Worm (Caenorhabditis elegans) whole organism, L1 larva: Measurements from ENCODE around the gene spt-5.

Source experiments
- C04F5.9 ChIP-seq: sonication (generic microtip); optimal IDR thresholded peaks from 2 replicates; lab custom pipeline; 2016; ENCODE audit warnings: missing genetic modification characterization, missing compliant biosample characterization
- F16B12.6 ChIP-seq: fragments of 150-350 bp; optimal IDR thresholded peaks from 2 replicates; lab custom pipeline; 2014; ENCODE audit warnings: missing biosample characterization, missing genetic modification characterization
- Y116A8C.19 ChIP-seq: sonication (generic microtip); optimal IDR thresholded peaks from 2 replicates; lab custom pipeline; 2016; ENCODE audit warnings: missing compliant biosample characterization, missing genetic modification characterization, borderline replicate concordance
- aha-1 ChIP-seq: fragments of 150-350 bp; optimal IDR thresholded peaks from 2 replicates; lab custom pipeline; 2014; ENCODE audit warnings: missing biosample characterization, missing genetic modification characterization
- aly-2 ChIP-seq: fragments of 150-350 bp; optimal IDR thresholded peaks from 2 replicates; lab custom pipeline; 2014; ENCODE audit warnings: missing biosample characterization, missing genetic modification characterization
- ceh-63 ChIP-seq: fragments of 200-800 bp; sonication (Bioruptor generic); optimal IDR thresholded peaks from 2 replicates; lab custom pipeline; 2018; ENCODE audit warnings: mild to moderate bottlenecking, missing genetic modification characterization, missing compliant biosample characterization
- ceh-82 ChIP-seq, 3 experiments: fragments of 150-350 bp in 1 of 3; sonication (generic microtip) in 2 of 3; optimal IDR thresholded peaks; 2 replicates each; lab custom pipeline; 2014 to 2017; ENCODE audit warnings: missing biosample characterization in 3 of 3, missing genetic modification characterization in 3 of 3
- ceh-88 ChIP-seq: fragments of 200-800 bp; sonication (Bioruptor generic); IDR thresholded peaks from 2 replicates; pipeline ENCODE4 v1.3.6; 2022; ENCODE audit warnings: missing genetic modification characterization, missing compliant biosample characterization
- dpl-1 ChIP-seq, 3 experiments: fragments of 150-350 bp in 2 of 3; sonication (generic microtip) in 1 of 3; optimal IDR thresholded peaks; 2 replicates each; lab custom pipeline; 2014 to 2017; ENCODE audit warnings: missing biosample characterization in 3 of 3, missing genetic modification characterization in 3 of 3, missing genetic modification reagents in 3 of 3
- dsc-1 ChIP-seq: sonication (generic microtip); optimal IDR thresholded peaks from 2 replicates; lab custom pipeline; 2016; ENCODE audit warnings: mild to moderate bottlenecking, missing genetic modification characterization, missing compliant biosample characterization
- efl-1 ChIP-seq, 4 experiments: fragments of 150-350 bp; optimal IDR thresholded peaks in 3 of 4; peaks in 1 of 4; 1 replicate in 1 of 4; 2 replicates in 3 of 4; lab custom pipeline; 2014; ENCODE audit warnings: missing biosample characterization in 2 of 4, missing genetic modification characterization in 2 of 4, missing genetic modification reagents in 2 of 4
- efl-3 ChIP-seq: fragments of 200-800 bp; sonication (Bioruptor generic); optimal IDR thresholded peaks from 2 replicates; lab custom pipeline; 2018; ENCODE audit warnings: mild to moderate bottlenecking, missing genetic modification characterization, missing compliant biosample characterization
- elt-2 ChIP-seq: sonication (generic microtip); optimal IDR thresholded peaks from 2 replicates; lab custom pipeline; 2016; ENCODE audit warnings: missing genetic modification characterization, mild to moderate bottlenecking, inconsistent platforms, missing compliant biosample characterization, missing genetic modification reagents
- elt-3 ChIP-seq, 6 experiments: fragments of 150-350 bp in 1 of 6; sonication (generic microtip); optimal IDR thresholded peaks; 2 replicates each; lab custom pipeline; 2017 to 2018; ENCODE audit warnings: missing biosample characterization in 6 of 6, missing genetic modification characterization in 6 of 6, inconsistent platforms in 1 of 6
- ets-5 ChIP-seq: fragments of 200-800 bp; sonication (Bioruptor generic); IDR thresholded peaks from 2 replicates; pipeline ENCODE4 v1.3.6; 2022; ENCODE audit warnings: missing genetic modification characterization, missing compliant biosample characterization
- fkh-8 ChIP-seq: sonication (generic microtip); optimal IDR thresholded peaks from 2 replicates; lab custom pipeline; 2016; ENCODE audit warnings: mild to moderate bottlenecking, missing genetic modification characterization, missing compliant biosample characterization
- fos-1 ChIP-seq: fragments of 150-350 bp; optimal IDR thresholded peaks from 2 replicates; lab custom pipeline; 2014; ENCODE audit warnings: missing biosample characterization, missing genetic modification characterization
- grh-1 ChIP-seq: fragments of 200-800 bp; sonication (Bioruptor generic); IDR thresholded peaks from 2 replicates; pipeline ENCODE4 v1.3.6; 2022; ENCODE audit warnings: missing genetic modification reagents, missing genetic modification characterization, missing compliant biosample characterization
- hlh-17 ChIP-seq: fragments of 200-800 bp; sonication (Bioruptor generic); optimal IDR thresholded peaks from 2 replicates; lab custom pipeline; 2018; ENCODE audit warnings: missing genetic modification characterization, mild to moderate bottlenecking, missing compliant biosample characterization, moderate library complexity, borderline replicate concordance
- isw-1 ChIP-seq: fragments of 200-800 bp; sonication (Bioruptor generic); IDR thresholded peaks from 2 replicates; pipeline ENCODE4 v1.3.6; 2022; ENCODE audit warnings: missing genetic modification characterization, missing compliant biosample characterization
- lin-13 ChIP-seq: fragments of 150-350 bp; optimal IDR thresholded peaks from 2 replicates; lab custom pipeline; 2014; ENCODE audit warnings: missing biosample characterization, missing genetic modification reagents, missing genetic modification characterization
- lin-35 ChIP-seq, 2 experiments: fragments of 150-350 bp; optimal IDR thresholded peaks; 2 replicates each; lab custom pipeline; 2014; ENCODE audit warnings: missing biosample characterization in 2 of 2, missing genetic modification characterization in 2 of 2, missing genetic modification reagents in 2 of 2
- lin-39 ChIP-seq: fragments of 150-350 bp; optimal IDR thresholded peaks from 2 replicates; lab custom pipeline; 2014; ENCODE audit warnings: missing biosample characterization, missing genetic modification reagents, missing genetic modification characterization
- lir-3 ChIP-seq: sonication (generic microtip); optimal IDR thresholded peaks from 2 replicates; lab custom pipeline; 2016; ENCODE audit warnings: mild to moderate bottlenecking, missing genetic modification characterization, moderate library complexity, missing compliant biosample characterization; ENCODE audit not compliant: poor library complexity
- mab-9 ChIP-seq: fragments of 200-800 bp; sonication (Bioruptor generic); IDR thresholded peaks from 2 replicates; pipeline ENCODE4 v1.3.6; 2022; ENCODE audit warnings: missing genetic modification reagents, missing genetic modification characterization, missing compliant biosample characterization
- mdl-1 ChIP-seq, 2 experiments: fragments of 150-350 bp; optimal IDR thresholded peaks; 2 replicates each; lab custom pipeline; 2014 to 2017; ENCODE audit warnings: missing biosample characterization in 2 of 2, missing genetic modification characterization in 2 of 2, inconsistent platforms in 1 of 2
- mep-1 ChIP-seq: fragments of 150-350 bp; optimal IDR thresholded peaks from 2 replicates; lab custom pipeline; 2014; ENCODE audit warnings: missing biosample characterization, missing genetic modification characterization
- nhr-11 ChIP-seq: fragments of 150-350 bp; optimal IDR thresholded peaks from 2 replicates; lab custom pipeline; 2014; ENCODE audit warnings: missing biosample characterization, missing genetic modification characterization
- nhr-12 ChIP-seq: sonication (generic microtip); optimal IDR thresholded peaks from 2 replicates; lab custom pipeline; 2017; ENCODE audit warnings: missing biosample characterization, missing genetic modification characterization
- nhr-19 ChIP-seq: fragments of 200-800 bp; sonication (Bioruptor generic); conservative IDR thresholded peaks from 2 replicates; pipeline ENCODE4 v1.3.6; 2022; ENCODE audit warnings: missing genetic modification characterization, missing compliant biosample characterization
- nhr-237 ChIP-seq: fragments of 150-350 bp; optimal IDR thresholded peaks from 2 replicates; lab custom pipeline; 2014; ENCODE audit warnings: missing biosample characterization, missing genetic modification characterization
- nhr-28 ChIP-seq: fragments of 150-350 bp; optimal IDR thresholded peaks from 2 replicates; lab custom pipeline; 2014; ENCODE audit warnings: missing biosample characterization, missing genetic modification characterization
- nhr-84 ChIP-seq: sonication (generic microtip); optimal IDR thresholded peaks from 2 replicates; lab custom pipeline; 2017; ENCODE audit warnings: missing biosample characterization, missing genetic modification characterization
- nhr-85 ChIP-seq: sonication (generic microtip); peaks from one replicate; lab custom pipeline; 2016; ENCODE audit warnings: missing genetic modification characterization, inconsistent platforms, missing compliant biosample characterization
- pag-3 ChIP-seq: sonication (generic microtip); optimal IDR thresholded peaks from 2 replicates; lab custom pipeline; 2017; ENCODE audit warnings: missing genetic modification characterization, mild to moderate bottlenecking, missing compliant biosample characterization, antibody characterized with exemption, borderline replicate concordance; ENCODE audit not compliant: insufficient read depth
- pax-3 ChIP-seq: fragments of 200-800 bp; sonication (Bioruptor generic); optimal IDR thresholded peaks from 2 replicates; lab custom pipeline; 2018; ENCODE audit warnings: mild to moderate bottlenecking, missing genetic modification characterization, moderate library complexity, missing compliant biosample characterization
- pqm-1 ChIP-seq: sonication (generic microtip); optimal IDR thresholded peaks from 3 replicates; lab custom pipeline; 2017; ENCODE audit warnings: missing biosample characterization, missing genetic modification characterization
- snpc-4 ChIP-seq: fragments of 150-350 bp; optimal IDR thresholded peaks from 2 replicates; lab custom pipeline; 2014; ENCODE audit warnings: missing biosample characterization, missing genetic modification characterization
- sox-4 ChIP-seq: sonication (generic microtip); optimal IDR thresholded peaks from 2 replicates; lab custom pipeline; 2016; ENCODE audit warnings: missing genetic modification characterization, missing compliant biosample characterization
- sptf-1 ChIP-seq: fragments of 150-350 bp; optimal IDR thresholded peaks from 2 replicates; lab custom pipeline; 2014; ENCODE audit warnings: missing biosample characterization, missing genetic modification characterization
- swsn-7 ChIP-seq: sonication (generic microtip); optimal IDR thresholded peaks from 2 replicates; lab custom pipeline; 2016; ENCODE audit warnings: missing genetic modification characterization, missing compliant biosample characterization
- tbx-2 ChIP-seq: sonication (generic microtip); optimal IDR thresholded peaks from 2 replicates; lab custom pipeline; 2016; ENCODE audit warnings: missing genetic modification characterization, missing compliant biosample characterization
- unc-86 ChIP-seq: sonication (generic microtip); optimal IDR thresholded peaks from 2 replicates; lab custom pipeline; 2016; ENCODE audit warnings: missing genetic modification characterization, missing compliant biosample characterization
- xbp-1 ChIP-seq: sonication (generic microtip); optimal IDR thresholded peaks from 2 replicates; lab custom pipeline; 2016; ENCODE audit warnings: missing genetic modification characterization, missing compliant biosample characterization
- zag-1 ChIP-seq: fragments of 150-350 bp; optimal IDR thresholded peaks from 2 replicates; lab custom pipeline; 2014; ENCODE audit warnings: missing biosample characterization, missing genetic modification characterization
- zip-4 ChIP-seq: fragments of 200-800 bp; sonication (Bioruptor generic); optimal IDR thresholded peaks from 2 replicates; lab custom pipeline; 2018; ENCODE audit warnings: mild to moderate bottlenecking, missing genetic modification characterization, moderate library complexity, missing compliant biosample characterization
- ztf-11 ChIP-seq, 2 experiments: sonication (generic microtip); optimal IDR thresholded peaks; 2 replicates each; lab custom pipeline; 2016 to 2017; ENCODE audit warnings: missing genetic modification characterization in 2 of 2, missing biosample characterization in 1 of 2, missing compliant biosample characterization in 1 of 2
- ztf-4 ChIP-seq: fragments of 150-350 bp; optimal IDR thresholded peaks from 2 replicates; lab custom pipeline; 2014; ENCODE audit warnings: missing biosample characterization, missing genetic modification characterization

Gene spt-5

DNA sequence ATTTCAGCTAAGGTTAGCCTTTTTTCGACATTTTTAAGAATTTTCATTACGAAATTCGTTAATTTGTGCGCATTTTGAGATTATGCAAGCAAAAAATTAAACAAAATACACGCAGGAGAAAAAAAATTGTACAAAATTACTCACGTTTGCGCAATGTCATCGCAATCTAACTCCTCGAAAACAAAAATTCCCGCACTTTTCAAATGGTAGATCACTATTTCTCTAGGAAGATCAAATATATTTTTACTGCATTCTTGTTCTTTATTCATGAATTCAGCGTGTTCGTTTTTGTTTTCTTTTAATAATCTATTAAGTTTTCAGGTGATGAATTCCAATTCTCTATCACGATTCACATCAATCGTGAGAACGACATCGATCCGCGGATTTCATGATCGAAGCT is 20.3 kb upstream of the spt-5 start, which contains the start of the genes T12G3.6 and mrpl-51:
Gene T12G3.6, minus strand, starts transcription at position 269 of the 400 bp plus-strand sequence.
Gene mrpl-51, plus strand, starts transcription at position 322 of the 400 bp plus-strand sequence.
- TF ChIP-seq lin-13 (GFP tag; lab: Kevin White, UChicago) = no peak
- TF ChIP-seq efl-1 (optimal IDR thresholded peaks at IDR 0.05; lab: Kevin White, UChicago) = no peak
- TF ChIP-seq efl-1 (GFP tag; optimal IDR thresholded peaks at IDR 0.05 in 1 of 2; lab: Kevin White, UChicago) = peak in 1 of 2 experiments; percentile 1

DNA sequence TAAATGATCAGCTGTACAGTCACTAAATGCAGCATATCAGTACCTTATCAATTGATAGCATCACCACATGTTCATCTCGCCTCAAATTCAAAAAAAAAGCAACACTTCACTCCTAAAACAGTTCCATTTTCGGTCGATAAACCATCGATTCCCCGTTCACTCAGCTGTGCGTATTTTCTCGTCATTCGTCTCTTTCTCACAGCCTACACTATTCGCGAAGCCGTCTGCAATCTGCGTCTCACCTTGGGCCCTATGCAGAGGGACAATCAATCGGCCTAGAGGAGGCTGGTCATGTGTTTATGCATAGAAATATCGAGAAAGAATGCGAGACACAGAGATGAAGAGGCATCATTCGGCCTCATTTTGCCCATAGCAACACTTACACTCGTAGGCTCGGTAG is 18.9 kb upstream of the spt-5 start:
- TF ChIP-seq xbp-1 (tag; lab: Kevin White, UChicago) = peak; percentile 75
- TF ChIP-seq elt-2 (tag; lab: Kevin White, UChicago) = peak; percentile 76
- TF ChIP-seq pax-3 (tag; lab: Kevin White, UChicago) = peak; percentile 36
- TF ChIP-seq pqm-1 (tag; lab: Kevin White, UChicago) = no peak
- TF ChIP-seq lin-13 (GFP tag; lab: Kevin White, UChicago) = peak; percentile 66
- no peak for TF ChIP-seq C04F5.9 (tag; lab: Kevin White, UChicago)
- no peak for TF ChIP-seq zag-1 (tag; lab: Kevin White, UChicago)
- no peak for TF ChIP-seq mab-9
- peak; percentile 47 for TF ChIP-seq nhr-237 (tag; lab: Kevin White, UChicago)
- peak; percentile 66 for TF ChIP-seq dsc-1 (tag; lab: Kevin White, UChicago)
- TF ChIP-seq efl-1 (optimal IDR thresholded peaks at IDR 0.05; lab: Kevin White, UChicago) = peak; percentile 79 to 82
- TF ChIP-seq efl-1 (GFP tag; optimal IDR thresholded peaks at IDR 0.05 in 1 of 2; lab: Kevin White, UChicago) = peak; percentile 67 to 92
- TF ChIP-seq ceh-63 (GFP tag; lab: Kevin White, UChicago) = no peak
- TF ChIP-seq ets-5 = no peak
- TF ChIP-seq aha-1 (tag; lab: Kevin White, UChicago) = no peak
- TF ChIP-seq mdl-1 (tag; optimal IDR thresholded peaks at IDR 0.05; lab: Kevin White, UChicago) = peak in 1 of 2 experiments; percentile 86
- TF ChIP-seq fos-1 (tag; lab: Kevin White, UChicago) = peak; percentile 67
- no peak for TF ChIP-seq hlh-17 (GFP tag; lab: Kevin White, UChicago)
- TF ChIP-seq mep-1 = peak; percentile 93
- peak in 2 of 6 experiments; percentile 71 to 80 for TF ChIP-seq elt-3 (tag; optimal IDR thresholded peaks at IDR 0.05; lab: Kevin White, UChicago)
- TF ChIP-seq nhr-85 (tag; lab: Kevin White, UChicago) = peak; percentile 93
- TF ChIP-seq efl-3 (GFP tag; lab: Kevin White, UChicago) = no peak
- TF ChIP-seq swsn-7 = peak; percentile 87
- peak; percentile 73 for TF ChIP-seq nhr-19 (GFP tag; lab: Robert Waterston, UW)
- no peak for TF ChIP-seq lin-39 (tag; lab: Kevin White, UChicago)
- no peak for TF ChIP-seq snpc-4 (tag; lab: Kevin White, UChicago)
- TF ChIP-seq tbx-2 (tag; lab: Kevin White, UChicago) = peak; percentile 72
- peak; percentile 50 for TF ChIP-seq grh-1 (GFP tag; lab: Robert Waterston, UW)
- peak; percentile 51 to 82 (median 72) for TF ChIP-seq ceh-82 (tag; optimal IDR thresholded peaks at IDR 0.05; lab: Kevin White, UChicago)
- TF ChIP-seq dpl-1 (GFP tag; optimal IDR thresholded peaks at IDR 0.05; lab: Kevin White, UChicago) = peak; percentile 60 to 70 (median 63)
- peak; percentile 8; the same call in 1 of the 2 replicates for TF ChIP-seq ceh-88 (GFP tag; lab: Robert Waterston, UW)
- TF ChIP-seq ztf-11 (tag; optimal IDR thresholded peaks at IDR 0.05; lab: Kevin White, UChicago) = peak in 1 of 2 experiments; percentile 55
- TF ChIP-seq sox-4 (tag; lab: Kevin White, UChicago) = no peak
- peak; percentile 54; the same call in 1 of the 2 replicates for TF ChIP-seq isw-1 (GFP tag; lab: Robert Waterston, UW)
- TF ChIP-seq Y116A8C.19 = no peak
- TF ChIP-seq unc-86 (tag; lab: Kevin White, UChicago) = peak; percentile 65
- TF ChIP-seq lin-35 (GFP tag; optimal IDR thresholded peaks at IDR 0.05; lab: Kevin White, UChicago) = peak; percentile 62 to 86
- no peak for TF ChIP-seq nhr-12
- TF ChIP-seq nhr-11 (tag; lab: Kevin White, UChicago) = peak; percentile 69
- TF ChIP-seq lir-3 (tag; lab: Kevin White, UChicago) = peak; percentile 68
- TF ChIP-seq fkh-8 (tag; lab: Kevin White, UChicago) = peak; percentile 83
- no peak for TF ChIP-seq aly-2
- TF ChIP-seq nhr-84 = no peak
- no peak for TF ChIP-seq pag-3 (tag; lab: Kevin White, UChicago)
- TF ChIP-seq sptf-1 = no peak
- TF ChIP-seq ztf-4 (tag; lab: Kevin White, UChicago) = peak; percentile 85
- no peak for TF ChIP-seq zip-4 (GFP tag; lab: Kevin White, UChicago)
- TF ChIP-seq nhr-28 (tag; lab: Kevin White, UChicago) = no peak
- TF ChIP-seq F16B12.6 = peak; percentile 67
